Fruit fly (Drosophila melanogaster) whole organism, prepupa: ENCODE results near the gene Hsc20.

Experiments
- CG10669 ChIP-seq: fragments of 200-800 bp; sonication (Bioruptor generic); optimal IDR thresholded peaks from 3 replicates; lab custom pipeline; 2018; ENCODE audit warnings: missing biosample characterization, mild to moderate bottlenecking, missing genetic modification characterization, moderate library complexity
- CG11902 ChIP-seq: fragments of 200-800 bp; sonication (Bioruptor generic); optimal IDR thresholded peaks from 3 replicates; lab custom pipeline; 2016; ENCODE audit warnings: missing biosample characterization, missing genetic modification characterization
- CG15336 ChIP-seq: fragments of 200-800 bp; sonication (Bioruptor generic); IDR thresholded peaks from 2 replicates; pipeline ENCODE4 v1.3.6; 2022; ENCODE audit warnings: missing biosample characterization, missing genetic modification characterization
- CG1621 ChIP-seq: fragments of 200-800 bp; sonication (Bioruptor generic); optimal IDR thresholded peaks from 3 replicates; lab custom pipeline; 2018; ENCODE audit warnings: missing biosample characterization, mild to moderate bottlenecking, missing genetic modification characterization
- CG3032 ChIP-seq: fragments of 200-800 bp; optimal IDR thresholded peaks from 2 replicates; lab custom pipeline; 2019; ENCODE audit warnings: missing biosample characterization, mild to moderate bottlenecking, missing genetic modification characterization, moderate library complexity
- CG31627 ChIP-seq: fragments of 200-800 bp; sonication (Bioruptor generic); optimal IDR thresholded peaks from 3 replicates; lab custom pipeline; 2016; ENCODE audit warnings: missing biosample characterization, missing genetic modification characterization
- CG32006 ChIP-seq: fragments of 200-800 bp; sonication (Bioruptor generic); optimal IDR thresholded peaks from 3 replicates; lab custom pipeline; 2017; ENCODE audit warnings: missing biosample characterization, mild to moderate bottlenecking, missing genetic modification characterization
- CG6163 ChIP-seq: fragments of 200-800 bp; sonication (Bioruptor generic); IDR thresholded peaks from 3 replicates; pipeline ENCODE4 v1.3.6; 2022; ENCODE audit warnings: missing biosample characterization, missing genetic modification characterization
- CG6792 ChIP-seq: fragments of 200-800 bp; sonication (Bioruptor generic); optimal IDR thresholded peaks from 3 replicates; lab custom pipeline; 2016; ENCODE audit warnings: missing biosample characterization, missing genetic modification characterization
- CG6808 ChIP-seq: fragments of 200-800 bp; sonication (Bioruptor generic); optimal IDR thresholded peaks from 3 replicates; lab custom pipeline; 2017; ENCODE audit warnings: missing biosample characterization, missing genetic modification characterization, mild to moderate bottlenecking, moderate library complexity, missing genetic modification reagents
- CG8119 ChIP-seq: fragments of 200-800 bp; sonication (Bioruptor generic); IDR thresholded peaks from 3 replicates; pipeline ENCODE4 v1.3.6; 2022; ENCODE audit warnings: missing biosample characterization, missing genetic modification characterization
- CG8319 ChIP-seq: fragments of 200-800 bp; sonication (Bioruptor generic); optimal IDR thresholded peaks from 3 replicates; lab custom pipeline; 2016; ENCODE audit warnings: missing biosample characterization, missing genetic modification characterization
- CG9139 ChIP-seq: fragments of 200-800 bp; sonication (Bioruptor generic); optimal IDR thresholded peaks from 3 replicates; lab custom pipeline; 2017; ENCODE audit warnings: missing biosample characterization, mild to moderate bottlenecking, missing genetic modification characterization
- Eip75B ChIP-seq: fragments of 200-800 bp; sonication (Bioruptor generic); optimal IDR thresholded peaks from 3 replicates; lab custom pipeline; 2016; ENCODE audit warnings: missing biosample characterization, missing genetic modification characterization
- Eip78C ChIP-seq: fragments of 200-800 bp; sonication (Bioruptor generic); peaks from one replicate; lab custom pipeline; 2016; ENCODE audit warnings: missing biosample characterization, missing genetic modification characterization
- Ets96B ChIP-seq: fragments of 200-800 bp; optimal IDR thresholded peaks from 2 replicates; lab custom pipeline; 2019; ENCODE audit warnings: missing biosample characterization, mild to moderate bottlenecking, missing genetic modification characterization, moderate library complexity
- Gug ChIP-seq: fragments of 200-800 bp; sonication (Bioruptor generic); IDR thresholded peaks from 2 replicates; pipeline ENCODE4 v1.3.6; 2022; ENCODE audit warnings: missing biosample characterization, missing genetic modification characterization
- Hr39 ChIP-seq: fragments of 200-800 bp; sonication (Bioruptor generic); optimal IDR thresholded peaks from 2 replicates; lab custom pipeline; 2016; ENCODE audit warnings: missing biosample characterization, missing genetic modification characterization
- Lpt ChIP-seq: fragments of 200-800 bp; sonication (Bioruptor generic); optimal IDR thresholded peaks from 3 replicates; lab custom pipeline; 2016; ENCODE audit warnings: missing biosample characterization, missing genetic modification characterization
- Smox ChIP-seq: fragments of 200-800 bp; sonication (Bioruptor generic); optimal IDR thresholded peaks from 3 replicates; lab custom pipeline; 2016; ENCODE audit warnings: missing biosample characterization, missing genetic modification characterization
- Sox102F ChIP-seq: fragments of 200-800 bp; sonication (Bioruptor generic); optimal IDR thresholded peaks from 2 replicates; lab custom pipeline; 2016; ENCODE audit warnings: missing biosample characterization, mild to moderate bottlenecking, missing genetic modification characterization
- Sox14 ChIP-seq: fragments of 200-800 bp; sonication (Bioruptor generic); optimal IDR thresholded peaks from 3 replicates; lab custom pipeline; 2016; ENCODE audit warnings: missing biosample characterization, missing genetic modification characterization
- Sox15 ChIP-seq: fragments of 200-800 bp; sonication (Bioruptor generic); optimal IDR thresholded peaks from 3 replicates; lab custom pipeline; 2016; ENCODE audit warnings: missing biosample characterization, missing genetic modification characterization
- achi ChIP-seq: fragments of 200-800 bp; sonication (Bioruptor generic); optimal IDR thresholded peaks from 3 replicates; lab custom pipeline; 2016; ENCODE audit warnings: missing biosample characterization, missing genetic modification characterization
- acj6 ChIP-seq: fragments of 200-800 bp; sonication (Bioruptor generic); optimal IDR thresholded peaks from 3 replicates; lab custom pipeline; 2016; ENCODE audit warnings: missing biosample characterization, missing genetic modification characterization
- dac ChIP-seq: fragments of 200-800 bp; sonication (Bioruptor generic); optimal IDR thresholded peaks from 2 replicates; lab custom pipeline; 2017; ENCODE audit warnings: missing biosample characterization, mild to moderate bottlenecking, missing genetic modification characterization
- dsx ChIP-seq: fragments of 200-800 bp; optimal IDR thresholded peaks from 3 replicates; lab custom pipeline; 2019; ENCODE audit warnings: missing biosample characterization, mild to moderate bottlenecking, missing genetic modification characterization, moderate library complexity; ENCODE audit not compliant: poor library complexity, severe bottlenecking
- esn ChIP-seq: fragments of 200-800 bp; sonication (Bioruptor generic); optimal IDR thresholded peaks from 2 replicates; lab custom pipeline; 2016; ENCODE audit warnings: missing biosample characterization, mild to moderate bottlenecking, missing genetic modification characterization, moderate library complexity
- fd59A ChIP-seq: fragments of 200-800 bp; sonication (Bioruptor generic); optimal IDR thresholded peaks from 2 replicates; lab custom pipeline; 2017; ENCODE audit warnings: missing biosample characterization, mild to moderate bottlenecking, missing genetic modification characterization, missing genetic modification reagents
- fd85E ChIP-seq: fragments of 200-800 bp; sonication (Bioruptor generic); optimal IDR thresholded peaks from 3 replicates; lab custom pipeline; 2016; ENCODE audit warnings: missing biosample characterization, missing genetic modification characterization
- fkh ChIP-seq: fragments of 200-800 bp; sonication (Bioruptor generic); optimal IDR thresholded peaks from 3 replicates; lab custom pipeline; 2017; ENCODE audit warnings: missing biosample characterization, mild to moderate bottlenecking, missing genetic modification characterization, moderate library complexity
- net ChIP-seq: fragments of 200-800 bp; sonication (Bioruptor generic); optimal IDR thresholded peaks from 3 replicates; lab custom pipeline; 2016; ENCODE audit warnings: missing biosample characterization, missing genetic modification characterization
- pdm3 ChIP-seq: fragments of 200-800 bp; sonication (Bioruptor generic); optimal IDR thresholded peaks from 3 replicates; lab custom pipeline; 2016; ENCODE audit warnings: missing biosample characterization, missing genetic modification characterization
- spab ChIP-seq: fragments of 200-800 bp; sonication (Bioruptor generic); optimal IDR thresholded peaks from 2 replicates; lab custom pipeline; 2017; ENCODE audit warnings: missing biosample characterization, mild to moderate bottlenecking, missing genetic modification characterization, missing genetic modification reagents
- ss ChIP-seq, 2 experiments: fragments of 200-800 bp; sonication (Bioruptor generic); optimal IDR thresholded peaks; 2 replicates in 1 of 2; 3 replicates in 1 of 2; lab custom pipeline; 2017 to 2018; ENCODE audit warnings: mild to moderate bottlenecking in 2 of 2, missing biosample characterization in 2 of 2, missing genetic modification characterization in 2 of 2, moderate library complexity in 1 of 2
- svp ChIP-seq: fragments of 200-800 bp; sonication (Bioruptor generic); peaks from one replicate; lab custom pipeline; 2016; ENCODE audit warnings: missing biosample characterization, missing genetic modification characterization
- vri ChIP-seq: fragments of 200-800 bp; sonication (Bioruptor generic); optimal IDR thresholded peaks from 3 replicates; lab custom pipeline; 2016; ENCODE audit warnings: missing biosample characterization, mild to moderate bottlenecking, missing genetic modification characterization

Hsc20 gene

DNA sequence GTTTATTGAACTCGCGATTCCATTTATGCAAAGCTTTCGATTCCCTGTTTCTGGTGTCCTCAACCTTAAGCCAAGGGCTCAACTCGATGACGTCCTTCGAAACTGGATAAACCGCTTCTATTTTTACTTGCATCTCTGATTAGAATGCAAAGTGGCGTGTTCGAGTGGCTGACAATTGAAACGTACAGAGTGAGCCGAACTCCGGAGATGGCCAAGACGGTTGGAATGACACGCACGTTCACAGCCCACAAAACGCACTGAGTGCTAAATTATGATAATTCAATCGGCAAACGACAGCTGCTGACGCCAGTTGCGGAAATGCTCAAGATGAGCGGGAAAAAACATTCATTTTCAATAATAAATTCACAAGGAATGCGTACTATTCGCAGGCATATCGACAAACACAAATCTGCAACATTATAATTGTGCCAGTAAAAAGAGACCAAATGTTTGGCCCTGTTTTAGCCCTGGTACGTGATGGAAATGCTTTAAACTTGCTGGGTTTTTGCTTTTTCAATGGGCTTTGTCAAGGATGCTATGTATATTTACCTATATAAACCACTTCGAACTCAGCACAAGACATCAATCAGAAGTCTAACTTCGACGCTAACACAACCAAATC lies 39.5 kb downstream of the Hsc20 start, which contains the start of gene CG13066:
Gene CG13066, plus strand, starts transcription at position 572 of the 622 bp plus-strand sequence.
- TF ChIP-seq fd59A (no peak), Smox (no peak), ss (GFP tag; optimal IDR thresholded peaks at IDR 0.05; lab: Kevin White, UChicago) (peak in 1 of 2 experiments; percentile 79), acj6 (GFP tag; lab: Kevin White, UChicago) (no peak), Hr39 (GFP tag; lab: Kevin White, UChicago) (no peak), CG6808 (GFP tag; lab: Kevin White, UChicago) (no peak), pdm3 (GFP tag; lab: Kevin White, UChicago) (no peak), Sox15 (no peak)

DNA sequence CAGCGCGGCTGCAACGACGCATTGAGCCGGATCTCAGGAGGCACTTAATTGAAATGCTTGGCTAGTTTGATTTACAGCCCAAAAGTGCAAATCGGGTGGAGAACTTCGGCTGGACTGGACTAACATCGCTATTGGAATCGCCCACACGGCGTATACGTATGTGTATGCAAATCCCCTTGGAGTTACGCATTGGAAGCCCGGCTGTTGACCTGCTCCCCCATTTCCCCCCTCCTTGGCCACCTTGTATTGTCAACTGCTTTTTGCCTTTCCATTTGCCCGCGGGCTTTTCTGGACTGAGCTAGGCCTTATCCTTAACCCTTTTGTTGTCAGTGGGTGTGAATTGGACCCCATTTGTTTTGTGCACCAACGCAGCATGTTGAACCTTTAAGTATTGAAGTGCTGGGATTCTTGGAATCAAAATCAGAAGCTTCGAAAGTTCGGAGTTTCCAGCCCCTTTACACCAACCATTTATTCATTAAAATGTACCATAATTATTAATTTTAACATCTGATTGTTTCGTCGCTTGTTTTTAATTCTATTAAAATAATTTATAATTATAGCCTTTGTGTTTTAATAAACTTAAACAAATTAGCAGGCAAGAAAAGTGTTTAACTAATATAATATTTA lies 42.6 kb downstream of the Hsc20 start:
- TF ChIP-seq CG10669 (GFP tag; lab: Kevin White, UChicago) (peak; percentile 6), spab (peak; percentile 16), CG3032 (peak; percentile 51), achi (GFP tag; lab: Kevin White, UChicago) (no peak), CG32006 (GFP tag; lab: Kevin White, UChicago) (peak; percentile 20), fd59A (peak; percentile 9), CG6808 (GFP tag; lab: Kevin White, UChicago) (peak; percentile 44), svp (peak; percentile 17), Ets96B (tag; lab: Kevin White, UChicago) (peak; percentile 37), CG8319 (GFP tag; lab: Kevin White, UChicago) (no peak), ss (GFP tag; optimal IDR thresholded peaks at IDR 0.05; lab: Kevin White, UChicago) (no peak), Eip78C (GFP tag; lab: Kevin White, UChicago) (peak; percentile 68)

DNA sequence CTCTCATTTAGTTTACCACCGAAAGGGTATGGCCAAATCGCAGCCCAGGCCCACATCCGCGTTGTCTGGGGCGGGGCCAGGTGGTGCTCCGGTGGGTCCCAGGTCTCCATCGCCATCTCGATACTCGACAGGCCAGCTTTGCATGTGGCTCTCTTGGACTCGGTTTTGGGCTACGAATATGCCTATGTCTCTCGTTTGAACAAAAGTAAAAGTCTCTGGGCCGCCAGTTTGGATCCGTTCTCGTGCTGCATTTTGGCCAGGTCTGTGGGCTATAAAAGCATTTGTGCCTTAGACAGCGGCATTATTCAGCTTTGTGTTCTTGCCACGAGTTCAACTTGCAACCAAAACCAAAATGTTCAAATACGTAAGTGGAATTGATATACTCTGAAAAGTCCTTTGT lies 44.2 kb downstream of the Hsc20 start, which contains the start of gene CG13065:
Gene CG13065, plus strand, starts transcription at position 301 of the 400 bp plus-strand sequence.
- TF ChIP-seq CG9139 (GFP tag; lab: Kevin White, UChicago) (no peak), dac (no peak), net (no peak)

DNA sequence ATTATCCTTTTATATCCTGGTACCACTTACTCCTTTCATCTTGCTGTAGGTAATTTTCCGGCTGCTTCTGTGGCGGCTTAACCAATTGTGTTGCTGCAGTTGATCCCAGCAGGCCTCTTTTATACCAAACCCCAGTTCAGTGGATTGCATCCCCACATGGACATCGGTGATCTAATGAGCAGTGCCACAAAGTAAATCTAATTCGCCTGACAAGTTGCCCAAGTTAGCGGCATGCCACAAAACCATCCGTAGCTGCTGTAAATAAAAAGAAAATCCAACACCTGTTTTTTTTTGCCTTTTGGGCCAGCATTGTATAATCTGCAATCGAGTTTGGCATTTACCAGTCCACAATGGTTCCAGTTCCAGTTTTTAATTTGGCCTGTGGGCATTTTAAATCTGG lies 46.2 kb downstream of the Hsc20 start, which contains the start of gene CG13050:
Gene CG13050, minus strand, starts transcription at position 101 of the 400 bp plus-strand sequence.
- TF ChIP-seq dsx (GFP tag; lab: Kevin White, UChicago) (no peak), Sox14 (GFP tag; lab: Kevin White, UChicago) (no peak)

DNA sequence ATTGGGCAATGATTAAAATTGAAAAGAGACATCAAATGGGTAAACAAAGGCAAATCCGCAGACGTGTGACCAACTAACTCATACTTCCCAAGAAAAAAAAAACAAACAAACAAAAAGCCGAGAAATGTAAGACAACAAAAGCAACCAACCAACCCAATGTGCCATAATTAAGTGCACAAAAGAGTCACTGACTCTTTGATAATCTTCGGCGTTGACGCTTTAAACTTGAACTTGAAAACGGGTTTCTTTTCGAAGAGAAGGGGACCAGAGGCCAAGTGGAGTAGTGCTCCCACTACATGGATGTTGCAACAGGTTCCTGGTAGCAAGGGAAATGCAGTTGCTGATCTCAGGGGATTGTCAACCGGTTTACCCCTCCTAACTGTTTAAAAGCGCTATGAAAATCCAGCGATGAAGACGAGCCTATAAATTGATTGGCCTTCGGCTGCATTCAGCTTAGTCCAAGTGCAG lies 47.1 kb downstream of the Hsc20 start, which contains the start of gene CG13064:
Gene CG13064, plus strand, starts transcription at position 418 of the 468 bp plus-strand sequence.
- peak; percentile 19 for TF ChIP-seq Sox102F
- TF ChIP-seq CG11902 (GFP tag; lab: Kevin White, UChicago), result no peak
- peak in 1 of 2 experiments; percentile 63 for TF ChIP-seq ss (GFP tag; optimal IDR thresholded peaks at IDR 0.05; lab: Kevin White, UChicago)
- TF ChIP-seq dsx (GFP tag; lab: Kevin White, UChicago), result peak; percentile 55
- no peak for TF ChIP-seq CG6163
- peak; percentile 53 for TF ChIP-seq Eip78C (GFP tag; lab: Kevin White, UChicago)
- TF ChIP-seq CG15336 (GFP tag; lab: Robert Waterston, UW), result no peak
- no peak for TF ChIP-seq esn (GFP tag; lab: Kevin White, UChicago)
- TF ChIP-seq Eip75B, result peak; percentile 47
- no peak for TF ChIP-seq Gug (GFP tag; lab: Robert Waterston, UW)
- peak; percentile 8 for TF ChIP-seq Lpt (GFP tag; lab: Kevin White, UChicago)
- TF ChIP-seq CG31627 (GFP tag; lab: Kevin White, UChicago), result no peak
- TF ChIP-seq CG8319 (GFP tag; lab: Kevin White, UChicago), result no peak
- TF ChIP-seq CG8119, result no peak
- TF ChIP-seq CG6808 (GFP tag; lab: Kevin White, UChicago), result no peak
- TF ChIP-seq CG9139 (GFP tag; lab: Kevin White, UChicago), result no peak
- TF ChIP-seq fkh (GFP tag; lab: Kevin White, UChicago), result no peak
- TF ChIP-seq Ets96B (tag; lab: Kevin White, UChicago), result no peak
- TF ChIP-seq CG1621 (tag; lab: Kevin White, UChicago), result no peak
- TF ChIP-seq Hr39 (GFP tag; lab: Kevin White, UChicago), result no peak
- no peak for TF ChIP-seq CG6792
- TF ChIP-seq svp, result no peak
- no peak for TF ChIP-seq vri (GFP tag; lab: Kevin White, UChicago)
- no peak for TF ChIP-seq fd85E
